Fruit fly (Drosophila melanogaster): ENCODE results near the gene Obp22a.

DNA sequence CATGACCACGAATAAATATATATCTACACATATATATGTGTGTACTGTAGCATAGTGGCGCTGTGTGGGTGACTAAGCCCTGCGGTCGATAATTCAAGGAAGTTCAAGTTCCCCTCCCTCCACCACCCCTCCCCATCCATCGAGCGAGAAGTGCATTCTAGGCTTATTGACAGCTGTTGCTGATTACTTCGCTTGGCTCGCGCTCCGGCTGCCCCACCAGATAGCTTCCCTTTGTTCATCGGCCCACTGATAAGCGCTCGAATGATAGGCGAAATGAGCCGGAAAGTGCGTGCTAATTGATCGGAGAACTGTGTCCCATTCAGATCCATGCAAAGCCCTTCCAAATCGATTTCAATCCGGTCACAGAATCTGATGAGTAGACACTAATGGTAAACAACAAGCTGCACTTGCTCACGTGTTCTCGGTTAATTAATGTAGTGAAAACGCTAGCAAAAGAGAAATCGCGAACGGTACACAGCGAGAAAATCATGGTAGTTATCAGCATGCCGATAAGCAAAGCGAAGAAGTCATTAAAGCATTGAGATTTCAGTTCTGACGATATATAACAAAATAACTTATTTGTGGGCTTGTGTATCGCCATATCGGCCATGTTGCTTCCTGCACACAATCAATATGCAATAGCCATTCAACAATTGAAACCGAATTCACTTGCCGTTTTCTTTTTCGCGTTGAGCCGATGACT is 46.4 kb upstream of the Obp22a start:
- no peak for TF ChIP-seq emc (GFP tag; optimal IDR thresholded peaks at IDR 0.05)
- no peak for TF ChIP-seq kni (GFP tag; optimal IDR thresholded peaks at IDR 0.05)
- TF ChIP-seq Abd-B (GFP tag; optimal IDR thresholded peaks at IDR 0.05), result no peak
- TF ChIP-seq D19B (GFP tag; optimal IDR thresholded peaks at IDR 0.05), result no peak
- no peak for TF ChIP-seq wdn (GFP tag; IDR thresholded peaks at IDR 0.05)
- TF ChIP-seq nerfin-1 (tag; optimal IDR thresholded peaks at IDR 0.05), result no peak
- TF ChIP-seq CG3847 (GFP tag; IDR thresholded peaks at IDR 0.05), result no peak
- no peak for TF ChIP-seq CG18599 (GFP tag; optimal IDR thresholded peaks at IDR 0.05)
- TF ChIP-seq CG6689 (GFP tag; IDR thresholded peaks at IDR 0.05), result no peak
- TF ChIP-seq HHEX (GFP tag; optimal IDR thresholded peaks at IDR 0.05), result no peak
- TF ChIP-seq shn (GFP tag; optimal IDR thresholded peaks at IDR 0.05), result no peak
- no peak for TF ChIP-seq CkIIα-i1 (GFP tag; IDR thresholded peaks at IDR 0.05)
- no peak for TF ChIP-seq CG6272 (GFP tag; IDR thresholded peaks at IDR 0.05)
- no peak for TF ChIP-seq CG8388 (GFP tag; optimal IDR thresholded peaks at IDR 0.05)

Data from whole organism, embryonic.